Fruit fly (Drosophila melanogaster) whole organism: ENCODE results near the gene obst-F.

Experiments used
- CG8478 ChIP-seq: fragments of >200 bp; optimal IDR thresholded peaks from 2 replicates; lab custom pipeline; 2018; ENCODE audit warnings: inconsistent platforms
- Dll ChIP-seq: fragments of >200 bp; optimal IDR thresholded peaks from 2 replicates; lab custom pipeline; 2017
- EcR ChIP-seq, 2 experiments: fragments of >200 bp; optimal IDR thresholded peaks; 2 replicates each; lab custom pipeline; 2017; ENCODE audit warnings: missing biosample characterization in 2 of 2, missing genetic modification characterization in 2 of 2, missing genetic modification reagents in 2 of 2
- pan ChIP-seq: fragments of >200 bp; optimal IDR thresholded peaks from 2 replicates; lab custom pipeline; 2017
- psq ChIP-seq: fragments of >200 bp; optimal IDR thresholded peaks from 2 replicates; lab custom pipeline; 2017
- usp ChIP-seq: fragments of >200 bp; optimal IDR thresholded peaks from 2 replicates; lab custom pipeline; 2017; ENCODE audit warnings: missing biosample characterization, missing genetic modification characterization, mixed read lengths

The obst-F gene

DNA sequence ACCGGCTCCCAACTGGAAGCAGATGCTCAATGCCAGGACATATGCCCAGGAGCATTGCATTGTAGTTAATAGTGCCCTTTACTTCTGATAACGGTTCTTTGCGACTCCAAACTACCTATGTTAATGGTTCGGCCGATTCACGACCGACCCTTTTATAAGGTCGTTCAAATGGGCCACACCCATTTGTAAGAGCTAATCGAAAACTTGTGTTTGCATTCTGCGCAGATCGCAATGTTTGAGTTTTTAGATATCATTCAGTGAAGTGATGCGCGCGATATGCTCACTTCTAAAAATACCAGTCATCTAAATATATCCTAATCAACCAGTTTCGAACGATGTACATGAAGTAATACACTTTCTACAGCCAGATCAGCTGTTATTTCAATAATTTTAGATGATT lies at the start of gene obst-F:
Gene obst-F (minus strand): TSS at position 101 of the 400 bp plus-strand sequence.
- TF ChIP-seq CG8478 (no peak), usp (no peak), pan (lab: Kevin White, UChicago) (no peak), Dll (lab: Kevin White, UChicago) (no peak), psq (lab: Kevin White, UChicago) (no peak), EcR (GFP tag; optimal IDR thresholded peaks at IDR 0.05; lab: Kevin White, UChicago) (no peak)

DNA sequence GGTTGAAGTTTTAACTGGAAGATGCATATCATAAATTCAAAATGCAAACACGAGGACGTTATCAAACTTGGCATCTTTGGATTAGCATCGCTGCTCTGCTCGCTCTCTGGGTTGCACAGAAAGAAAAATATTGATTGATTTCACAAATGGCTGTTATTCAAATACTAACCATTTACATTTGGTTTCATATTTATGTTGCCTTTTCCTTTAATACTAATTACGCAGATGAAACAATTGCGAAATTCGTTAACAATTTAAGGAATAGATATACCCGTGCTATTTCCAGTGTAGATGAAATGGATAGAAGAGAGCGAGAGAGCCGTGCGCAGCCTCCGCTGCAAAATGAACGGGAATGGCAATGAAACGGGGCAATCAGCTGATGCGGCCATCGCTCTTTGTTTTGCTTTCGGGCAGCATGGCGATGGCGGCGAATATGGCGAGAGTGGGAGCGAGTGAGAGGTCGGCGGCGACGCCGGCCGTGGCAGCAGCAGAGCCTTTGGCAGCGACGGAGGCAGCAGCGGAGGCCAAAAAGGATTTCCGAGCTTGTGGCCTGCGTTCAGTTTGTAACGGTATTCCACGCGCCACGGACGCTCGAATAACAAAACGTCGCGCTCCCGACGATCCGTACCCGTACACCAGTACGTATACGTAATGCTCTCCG lies 46.2 kb upstream of the obst-F start, which contains the start of gene rdgC:
Gene rdgC (plus strand): TSS at position 568 of the 661 bp plus-strand sequence.
- TF ChIP-seq Dll (lab: Kevin White, UChicago) (no peak), CG8478 (no peak), usp (no peak), psq (lab: Kevin White, UChicago) (no peak), EcR (GFP tag; optimal IDR thresholded peaks at IDR 0.05; lab: Kevin White, UChicago) (no peak), pan (lab: Kevin White, UChicago) (no peak)

DNA sequence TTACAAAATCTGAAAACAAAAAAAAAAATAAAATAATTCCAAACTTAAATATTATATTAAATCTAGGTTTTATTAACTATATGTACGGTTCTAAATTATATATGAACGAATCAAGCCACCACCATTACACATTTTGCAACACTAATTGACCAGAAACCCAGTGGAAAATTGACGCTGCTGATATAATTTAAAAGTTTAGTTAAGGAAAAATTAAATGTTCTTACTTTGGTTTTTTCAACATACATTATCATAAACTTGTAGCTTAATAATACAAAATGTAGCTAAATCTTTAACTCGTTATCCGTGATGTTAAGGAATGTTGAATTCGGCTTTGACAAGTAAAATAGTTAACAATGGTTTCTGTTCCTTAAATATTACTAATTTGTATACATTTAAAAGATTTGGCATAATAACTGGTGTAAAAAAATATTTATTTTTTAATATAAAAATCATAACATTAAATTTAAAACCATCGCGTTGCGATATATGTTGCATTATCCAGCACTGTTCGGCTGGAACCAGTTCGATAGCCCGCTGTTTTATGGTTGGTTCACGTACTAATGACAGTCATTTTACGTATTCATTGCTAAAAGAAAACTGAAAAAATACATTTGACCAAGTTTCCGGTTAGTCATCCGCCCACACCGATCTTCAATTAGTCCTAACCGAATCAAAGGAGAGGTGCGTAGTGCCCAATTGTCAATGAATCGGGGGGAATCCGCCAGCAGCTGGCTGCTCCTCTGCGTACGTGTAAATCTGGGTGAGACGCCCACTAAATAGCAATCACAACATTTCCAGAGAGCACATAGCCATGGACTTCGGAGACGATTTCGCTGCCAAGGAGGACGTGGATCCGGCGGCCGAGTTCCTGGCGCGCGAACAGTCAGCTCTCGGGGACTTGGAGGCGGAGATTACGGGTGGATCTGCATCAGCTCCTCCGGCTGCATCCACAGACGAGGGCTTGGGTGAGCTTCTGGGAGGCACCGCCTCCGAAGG lies 40.8 kb upstream of the obst-F start:
- no peak for TF ChIP-seq CG8478

DNA sequence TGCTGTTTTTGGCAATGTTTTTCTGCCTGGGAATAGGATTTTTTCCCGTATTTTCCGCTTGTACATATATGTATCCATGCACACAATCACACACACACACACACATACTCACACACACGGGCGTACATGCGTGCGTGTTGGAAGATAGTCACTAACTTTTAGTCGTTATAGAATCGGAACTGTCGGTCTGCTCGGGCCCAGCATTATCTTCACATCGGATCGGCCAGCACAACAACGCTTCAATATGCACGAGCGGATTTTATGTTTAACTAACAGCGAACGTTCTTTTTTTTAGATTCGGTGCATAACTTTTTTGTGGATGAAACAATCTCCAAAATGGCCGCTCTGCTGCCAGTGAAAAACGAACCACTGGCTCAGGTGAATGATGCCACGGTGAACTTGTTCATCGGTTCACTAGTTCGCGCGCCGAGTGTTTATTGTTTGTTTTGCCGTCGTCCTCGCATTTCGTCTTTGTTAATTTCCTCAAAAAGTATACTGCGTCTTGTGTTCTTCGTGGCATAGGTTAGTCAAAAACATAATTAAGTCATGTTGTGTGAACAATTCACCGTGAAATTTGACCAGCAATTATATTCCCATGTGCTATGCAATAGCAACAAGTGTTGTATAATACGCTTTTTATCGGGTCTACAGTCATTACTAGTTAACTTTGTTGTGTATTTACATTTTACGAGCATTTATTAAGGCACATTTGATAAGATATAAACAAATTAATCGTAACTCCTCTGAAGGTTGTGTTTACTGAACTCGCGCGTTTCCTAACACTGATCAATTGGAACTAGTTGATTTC lies 39.9 kb upstream of the obst-F start, which contains the start of the genes CG6951 and CG17233:
Gene CG6951 (plus strand): TSS at position 105 of the 808 bp plus-strand sequence.
Gene CG17233 (minus strand): TSS at position 741 of the 808 bp plus-strand sequence.
- TF ChIP-seq Dll (lab: Kevin White, UChicago), result no peak
- TF ChIP-seq pan (lab: Kevin White, UChicago), result no peak
- no peak for TF ChIP-seq psq (lab: Kevin White, UChicago)
- TF ChIP-seq usp, result no peak
- no peak for TF ChIP-seq EcR (GFP tag; optimal IDR thresholded peaks at IDR 0.05; lab: Kevin White, UChicago)
- TF ChIP-seq CG8478, result no peak

DNA sequence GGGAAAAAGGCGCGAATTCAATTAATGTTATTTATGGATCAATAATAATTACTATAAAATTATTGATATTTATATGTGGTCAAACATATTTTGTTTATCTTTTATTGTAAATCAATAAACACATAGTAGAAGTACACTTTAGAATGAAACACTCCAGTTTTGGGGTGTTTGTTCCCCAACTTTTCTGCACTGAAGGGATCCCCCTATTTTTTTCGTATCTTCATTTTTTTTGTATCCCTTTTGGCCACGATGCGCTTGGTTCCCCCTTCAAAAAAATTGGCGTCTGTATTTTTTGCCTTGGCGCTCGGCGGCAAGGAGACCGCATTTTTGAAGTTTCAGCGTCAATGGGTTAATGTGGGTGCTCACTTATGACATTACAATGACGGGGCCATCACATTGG lies 39.3 kb upstream of the obst-F start, which contains the start of gene Clc:
Gene Clc (plus strand): TSS at position 301 of the 400 bp plus-strand sequence.
- TF ChIP-seq CG8478 (no peak), usp (no peak)

DNA sequence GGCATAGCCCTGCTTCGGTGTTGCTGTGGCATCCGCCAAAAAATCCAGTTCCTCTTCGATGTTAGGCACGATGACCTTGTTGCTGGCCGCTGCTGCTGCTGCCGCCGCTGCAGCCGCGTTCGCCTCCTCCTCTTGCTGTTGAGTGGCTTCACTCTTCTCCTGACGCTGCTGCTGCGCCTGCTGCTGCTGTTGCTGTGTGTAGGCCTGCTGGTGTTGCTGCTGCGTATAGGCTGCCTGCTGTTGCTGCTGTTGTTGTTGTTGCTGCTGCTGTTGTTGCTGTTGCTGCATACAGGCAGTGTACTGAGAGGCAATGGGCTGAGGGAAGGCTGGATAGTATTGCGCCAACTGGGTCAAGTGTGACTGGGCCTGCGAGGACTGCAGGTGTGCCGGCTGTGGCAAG lies 35.7 kb upstream of the obst-F start:
- TF ChIP-seq usp (no peak), CG8478 (no peak), Dll (lab: Kevin White, UChicago) (no peak), pan (lab: Kevin White, UChicago) (no peak), psq (lab: Kevin White, UChicago) (no peak), EcR (GFP tag; optimal IDR thresholded peaks at IDR 0.05; lab: Kevin White, UChicago) (no peak)

DNA sequence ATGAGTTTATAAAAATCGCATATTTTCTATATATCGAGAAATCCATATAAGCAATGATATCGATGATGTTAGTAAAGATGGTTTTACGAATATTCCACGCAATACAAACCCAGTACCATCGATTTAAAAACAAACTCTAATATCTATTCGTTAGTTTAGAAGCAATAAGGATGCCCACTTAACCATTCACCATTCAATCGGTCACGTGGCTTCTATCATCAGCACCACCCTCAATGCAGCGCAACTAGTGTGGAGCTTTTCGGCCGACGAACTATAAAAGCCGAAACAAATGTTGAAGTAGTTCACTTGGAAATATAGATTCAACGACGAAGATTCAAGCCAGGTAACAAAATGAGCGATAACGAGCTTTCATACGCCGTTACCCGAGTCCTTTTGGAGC lies 29.9 kb upstream of the obst-F start, which contains the start of gene CG13813:
Gene CG13813 (plus strand): TSS at position 301 of the 400 bp plus-strand sequence.
- TF ChIP-seq pan (lab: Kevin White, UChicago) (no peak), EcR (GFP tag; optimal IDR thresholded peaks at IDR 0.05; lab: Kevin White, UChicago) (no peak), CG8478 (no peak), usp (no peak), Dll (lab: Kevin White, UChicago) (no peak), psq (lab: Kevin White, UChicago) (no peak)

DNA sequence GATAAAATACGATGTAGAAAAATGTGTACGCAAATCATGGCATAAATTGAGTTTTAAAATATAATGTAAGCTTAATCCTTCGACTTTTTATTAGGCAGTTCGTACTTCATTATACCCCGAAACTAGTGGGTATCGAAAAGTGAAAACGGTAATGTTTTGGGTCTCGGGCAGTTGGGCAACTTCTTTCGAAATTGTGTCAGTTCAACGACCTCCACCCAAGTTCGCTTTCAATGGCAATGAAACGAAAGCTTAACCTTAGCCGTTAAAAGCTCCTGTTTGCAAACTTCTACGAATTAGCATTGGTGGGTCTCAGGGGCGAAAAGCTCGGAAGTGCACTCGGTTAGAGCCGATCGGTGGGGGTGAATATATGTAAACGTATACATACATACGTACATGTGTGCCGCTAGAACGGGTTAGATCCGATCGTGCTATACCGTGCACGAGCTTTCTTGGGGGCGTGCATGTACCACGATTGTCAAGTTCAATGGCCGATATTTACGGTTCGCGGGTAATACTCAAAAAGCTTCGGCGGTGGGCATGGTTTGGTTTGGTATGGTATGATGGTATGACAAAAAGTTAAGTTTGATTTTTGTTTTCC lies 28.8 kb upstream of the obst-F start:
- TF ChIP-seq CG8478 (no peak), Dll (lab: Kevin White, UChicago) (no peak), psq (lab: Kevin White, UChicago) (no peak), usp (no peak), EcR (GFP tag; optimal IDR thresholded peaks at IDR 0.05; lab: Kevin White, UChicago) (no peak), pan (lab: Kevin White, UChicago) (no peak)

DNA sequence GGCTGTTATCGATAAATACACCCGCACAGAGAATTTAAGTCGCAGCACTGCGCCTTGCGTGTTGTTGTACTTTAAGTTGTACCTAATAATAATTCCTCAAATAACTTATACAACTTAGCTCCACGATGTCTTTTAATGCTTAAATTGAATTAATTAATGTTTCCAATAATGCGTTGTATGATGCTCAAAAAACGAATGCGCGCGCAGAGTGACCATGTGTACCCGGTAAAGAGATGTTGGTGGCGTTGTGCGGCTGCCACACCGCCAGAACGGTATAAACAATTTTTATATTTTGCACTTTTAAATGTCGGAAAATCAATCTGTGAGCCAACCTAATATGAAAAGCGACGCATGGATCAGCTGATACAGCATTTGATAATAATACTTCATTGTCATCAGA lies 24.7 kb upstream of the obst-F start:
- TF ChIP-seq psq (lab: Kevin White, UChicago), result no peak
- no peak for TF ChIP-seq pan (lab: Kevin White, UChicago)
- no peak for TF ChIP-seq CG8478
- no peak for TF ChIP-seq EcR (GFP tag; optimal IDR thresholded peaks at IDR 0.05; lab: Kevin White, UChicago)
- TF ChIP-seq Dll (lab: Kevin White, UChicago), result no peak
- TF ChIP-seq usp, result no peak

DNA sequence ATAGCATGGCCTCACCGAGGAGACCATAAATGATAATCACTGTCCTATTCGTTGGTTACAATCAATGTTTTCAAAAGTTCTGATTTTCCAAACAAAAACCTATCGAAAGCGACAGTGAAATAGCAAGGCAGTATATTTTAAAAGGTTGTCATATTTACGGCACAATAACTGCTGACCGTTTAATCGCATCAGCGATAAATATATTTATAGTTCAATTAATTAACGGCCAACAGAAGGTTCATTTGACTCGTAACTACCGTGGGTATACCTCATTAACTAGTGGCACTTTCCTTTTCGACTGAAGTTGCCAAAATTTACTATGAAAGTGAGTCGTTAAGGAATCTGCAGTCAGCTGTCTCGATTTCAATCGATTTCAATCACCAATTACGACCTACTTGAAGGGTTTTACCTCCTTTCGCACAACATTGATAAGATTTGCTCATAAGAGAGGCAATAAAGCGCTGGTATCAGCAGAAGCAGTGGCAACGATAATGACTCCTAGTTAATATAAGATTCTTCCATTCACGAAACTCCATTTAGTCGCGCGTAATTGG lies 22.0 kb upstream of the obst-F start, which contains the start of gene CG17147:
Gene CG17147 (plus strand): TSS at position 535 of the 554 bp plus-strand sequence.
- TF ChIP-seq Dll (lab: Kevin White, UChicago) (no peak), usp (no peak), pan (lab: Kevin White, UChicago) (no peak), CG8478 (no peak), psq (lab: Kevin White, UChicago) (no peak), EcR (GFP tag; optimal IDR thresholded peaks at IDR 0.05; lab: Kevin White, UChicago) (no peak)

DNA sequence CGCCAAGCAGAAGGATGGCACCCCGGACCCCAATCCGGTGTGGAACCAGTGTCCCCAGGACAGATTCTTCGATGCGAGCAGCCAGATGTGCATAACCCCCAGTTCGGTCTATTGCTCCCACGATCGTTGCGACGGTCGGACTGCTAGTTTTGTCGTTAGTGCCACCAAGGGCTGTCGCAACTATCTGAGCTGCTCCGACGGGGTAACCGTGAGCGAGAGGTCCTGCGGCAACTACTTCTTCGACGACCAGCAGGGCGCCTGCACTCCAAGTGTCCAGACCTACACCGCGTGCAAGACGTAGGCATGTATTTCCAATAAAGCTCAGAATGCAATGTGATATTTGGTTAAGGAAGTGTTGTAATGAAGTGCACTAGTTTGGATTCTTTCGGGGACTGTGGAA lies 21.2 kb upstream of the obst-F start:
- no peak for TF ChIP-seq psq (lab: Kevin White, UChicago)
- no peak for TF ChIP-seq usp
- no peak for TF ChIP-seq CG8478
- no peak for TF ChIP-seq Dll (lab: Kevin White, UChicago)
- TF ChIP-seq pan (lab: Kevin White, UChicago), result no peak
- no peak for TF ChIP-seq EcR (GFP tag; optimal IDR thresholded peaks at IDR 0.05; lab: Kevin White, UChicago)
